1 fruit fly cellular context compared by ENCODE assay signal in the genomic region with DNA sequence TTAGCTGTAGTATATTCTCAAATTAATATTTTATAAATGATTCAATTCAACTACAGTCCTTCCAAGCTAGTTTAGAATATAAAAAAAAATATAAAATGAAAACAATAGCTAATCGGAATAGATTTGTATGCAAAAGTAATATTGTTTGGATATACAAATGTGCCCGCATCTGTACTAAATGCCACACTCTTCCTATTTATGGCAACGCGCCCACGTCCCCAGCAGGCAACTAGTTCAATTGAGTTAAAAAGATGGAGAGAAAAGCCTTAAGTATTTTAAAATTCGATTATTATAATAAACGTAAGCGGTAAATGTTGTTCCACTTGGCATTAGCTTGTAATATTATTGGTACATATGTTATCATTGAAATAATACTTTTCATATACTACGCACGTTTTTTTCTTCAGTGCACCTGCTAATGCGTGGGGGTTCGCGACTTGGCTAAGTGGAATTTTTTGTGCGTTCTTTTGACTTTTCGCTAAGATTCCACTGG.
TF ChIP-seq lines count a peak whose summit lies in the region.

No protein-coding gene starts in this region.

TF ChIP-seq in whole organism, embryonic, 481 proteins besides CTCF, POLR2A, EP300 and RAD21 (continued from another document):
- peak; percentile 14 for TF ChIP-seq Lhr (GFP tag; optimal IDR thresholded peaks at IDR 0.05; lab: Kevin White, UChicago)
- peak in 1 of 2 experiments; percentile 13 for TF ChIP-seq Hr78 (GFP tag; optimal IDR thresholded peaks at IDR 0.05; lab: Kevin White, UChicago)
- TF ChIP-seq Xbp1 (GFP tag; optimal IDR thresholded peaks at IDR 0.05; lab: Kevin White, UChicago), result peak; percentile 69
- no peak for TF ChIP-seq Adf1 (GFP tag; IDR thresholded peaks at IDR 0.05; lab: Robert Waterston, UW)
- TF ChIP-seq pan (optimal IDR thresholded peaks at IDR 0.05; lab: Kevin White, UChicago), result no peak
- peak in 1 of 2 experiments; percentile 46 for TF ChIP-seq pan (GFP tag; optimal IDR thresholded peaks at IDR 0.05 in 1 of 2, IDR thresholded peaks at IDR 0.05 in 1 of 2)
- peak; percentile 34 to 38 for TF ChIP-seq chif (GFP tag; optimal IDR thresholded peaks at IDR 0.05; lab: Kevin White, UChicago)
- no peak for TF ChIP-seq scrt (GFP tag; optimal IDR thresholded peaks at IDR 0.05; lab: Kevin White, UChicago)
- no peak for TF ChIP-seq NC2β (GFP tag; optimal IDR thresholded peaks at IDR 0.05; lab: Kevin White, UChicago)
- peak; percentile 49 for TF ChIP-seq CG16815 (GFP tag; optimal IDR thresholded peaks at IDR 0.05; lab: Kevin White, UChicago)
- peak; percentile 50; the same call in 2 of the 3 replicates for TF ChIP-seq croc (GFP tag; conservative IDR thresholded peaks at IDR 0.05; lab: Robert Waterston, UW)
- TF ChIP-seq Drgx (GFP tag; IDR thresholded peaks at IDR 0.05; lab: Robert Waterston, UW), result peak; percentile 48
- no peak for TF ChIP-seq nau (GFP tag; optimal IDR thresholded peaks at IDR 0.05; lab: Kevin White, UChicago)
- peak; percentile 50 for TF ChIP-seq caup (GFP tag; optimal IDR thresholded peaks at IDR 0.05; lab: Kevin White, UChicago; ENCODE audit: severe bottlenecking)
- 0 out of 2 replicates have a peak, but pooled peaks have one; percentile 25 for TF ChIP-seq wdn (GFP tag; IDR thresholded peaks at IDR 0.05; lab: Robert Waterston, UW)
- TF ChIP-seq CG31441 (GFP tag; IDR thresholded peaks at IDR 0.05; lab: Robert Waterston, UW), result peak; percentile 90
- no peak for TF ChIP-seq stwl (tag; optimal IDR thresholded peaks at IDR 0.05; lab: Kevin White, UChicago)
- TF ChIP-seq tll (GFP tag; optimal IDR thresholded peaks at IDR 0.05; lab: Kevin White, UChicago), result no peak
- TF ChIP-seq CG3163 (GFP tag; optimal IDR thresholded peaks at IDR 0.05; lab: Kevin White, UChicago), result no peak
- peak; percentile 61 for TF ChIP-seq ci (GFP tag; IDR thresholded peaks at IDR 0.05; lab: Robert Waterston, UW)
- no peak for TF ChIP-seq CG31388 (GFP tag; optimal IDR thresholded peaks at IDR 0.05; lab: Kevin White, UChicago)
- no peak for TF ChIP-seq CG11085 (GFP tag; IDR thresholded peaks at IDR 0.05; lab: Robert Waterston, UW)
- no peak for TF ChIP-seq dimm (GFP tag; IDR thresholded peaks at IDR 0.05; lab: Robert Waterston, UW)
- TF ChIP-seq nerfin-1 (tag; optimal IDR thresholded peaks at IDR 0.05; lab: Kevin White, UChicago), result peak; percentile 64
- TF ChIP-seq pros (GFP tag; optimal IDR thresholded peaks at IDR 0.05; lab: Kevin White, UChicago), result no peak
- TF ChIP-seq pnt (GFP tag; optimal IDR thresholded peaks at IDR 0.05; lab: Kevin White, UChicago), result peak; percentile 29
- 0 out of 2 replicates have a peak, but pooled peaks have one; percentile 4 for TF ChIP-seq onecut (GFP tag; IDR thresholded peaks at IDR 0.05; lab: Robert Waterston, UW)
- no peak for TF ChIP-seq slp2 (GFP tag; optimal IDR thresholded peaks at IDR 0.05; lab: Kevin White, UChicago)
- TF ChIP-seq wor (GFP tag; IDR thresholded peaks at IDR 0.05; lab: Robert Waterston, UW), result peak; percentile 57
- TF ChIP-seq CG9932 (GFP tag; IDR thresholded peaks at IDR 0.05; lab: Robert Waterston, UW), result peak; percentile 64
- no peak for TF ChIP-seq br (optimal IDR thresholded peaks at IDR 0.05; lab: Kevin White, UChicago)
- TF ChIP-seq ap (GFP tag; IDR thresholded peaks at IDR 0.05; lab: Robert Waterston, UW), result 0 out of 2 replicates have a peak, but pooled peaks have one; percentile 14
- peak; percentile 37 for TF ChIP-seq CG4854 (GFP tag; optimal IDR thresholded peaks at IDR 0.05; lab: Kevin White, UChicago)
- peak; percentile 46 for TF ChIP-seq Bteb2 (GFP tag; optimal IDR thresholded peaks at IDR 0.05; lab: Kevin White, UChicago)
- TF ChIP-seq CG7963 (GFP tag; IDR thresholded peaks at IDR 0.05; lab: Robert Waterston, UW; ENCODE audit: partially characterized antibody), result no peak
- no peak for TF ChIP-seq HLH4C (GFP tag; IDR thresholded peaks at IDR 0.05; lab: Robert Waterston, UW; ENCODE audit: partially characterized antibody)
- TF ChIP-seq CG11723 (GFP tag; optimal IDR thresholded peaks at IDR 0.05; lab: Kevin White, UChicago), result peak; percentile 58
- TF ChIP-seq dan (GFP tag; IDR thresholded peaks at IDR 0.05; lab: Robert Waterston, UW), result no peak
- TF ChIP-seq Dip2 (GFP tag; IDR thresholded peaks at IDR 0.05; lab: Robert Waterston, UW), result no peak
- TF ChIP-seq Dip3 (GFP tag; optimal IDR thresholded peaks at IDR 0.05; lab: Kevin White, UChicago), result peak; percentile 15
- peak; percentile 25 for TF ChIP-seq CG1647 (GFP tag; optimal IDR thresholded peaks at IDR 0.05; lab: Kevin White, UChicago)
- TF ChIP-seq E2f2 (GFP tag; IDR thresholded peaks at IDR 0.05; lab: Robert Waterston, UW), result peak; percentile 35; the same call in 1 of the 2 replicates
- peak; percentile 37 for TF ChIP-seq Fer1 (GFP tag; optimal IDR thresholded peaks at IDR 0.05; lab: Kevin White, UChicago)
- TF ChIP-seq CG6813 (GFP tag; optimal IDR thresholded peaks at IDR 0.05; lab: Kevin White, UChicago), result peak; percentile 24
- no peak for TF ChIP-seq chm (GFP tag; IDR thresholded peaks at IDR 0.05; lab: Robert Waterston, UW)
- no peak; the same call in 1 of the 2 replicates for TF ChIP-seq klu (GFP tag; IDR thresholded peaks at IDR 0.05; lab: Robert Waterston, UW)
- peak; percentile 88 for TF ChIP-seq Med (GFP tag; lab: Kevin White, UChicago)
- no peak for TF ChIP-seq grn (GFP tag; optimal IDR thresholded peaks at IDR 0.05; lab: Kevin White, UChicago)
- TF ChIP-seq org-1 (GFP tag; optimal IDR thresholded peaks at IDR 0.05; lab: Kevin White, UChicago), result peak; percentile 39
- peak; percentile 44 for TF ChIP-seq CG15011 (GFP tag; optimal IDR thresholded peaks at IDR 0.05; lab: Kevin White, UChicago)
- no peak for TF ChIP-seq mld (GFP tag; IDR thresholded peaks at IDR 0.05; lab: Robert Waterston, UW; ENCODE audit: partially characterized antibody)
- TF ChIP-seq CG8765 (GFP tag; IDR thresholded peaks at IDR 0.05; lab: Robert Waterston, UW), result no peak
- TF ChIP-seq bigmax (GFP tag; optimal IDR thresholded peaks at IDR 0.05; lab: Kevin White, UChicago), result no peak
- TF ChIP-seq Pdp1 (GFP tag; optimal IDR thresholded peaks at IDR 0.05; lab: Kevin White, UChicago), result peak; percentile 3 to 47
- TF ChIP-seq NC2α (GFP tag; optimal IDR thresholded peaks at IDR 0.05; lab: Kevin White, UChicago), result peak; percentile 27
- TF ChIP-seq Sry-β (GFP tag; optimal IDR thresholded peaks at IDR 0.05; lab: Kevin White, UChicago), result no peak
- no peak for TF ChIP-seq CG9797 (GFP tag; optimal IDR thresholded peaks at IDR 0.05; lab: Kevin White, UChicago)
TF ChIP-seq in whole organism, embryonic: peak in this region for 260.
